Fruit fly (Drosophila melanogaster) S2 (cell line): ENCODE data around the gene CG4297.

Experiments
- CG8478 ChIP-seq: fragments of >200 bp; optimal IDR thresholded peaks from 2 replicates; lab custom pipeline; 2018
- CTCF ChIP-seq, 2 experiments: fragments of >200 bp; optimal IDR thresholded peaks; 2 replicates each; lab custom pipeline; 2018

DNA sequence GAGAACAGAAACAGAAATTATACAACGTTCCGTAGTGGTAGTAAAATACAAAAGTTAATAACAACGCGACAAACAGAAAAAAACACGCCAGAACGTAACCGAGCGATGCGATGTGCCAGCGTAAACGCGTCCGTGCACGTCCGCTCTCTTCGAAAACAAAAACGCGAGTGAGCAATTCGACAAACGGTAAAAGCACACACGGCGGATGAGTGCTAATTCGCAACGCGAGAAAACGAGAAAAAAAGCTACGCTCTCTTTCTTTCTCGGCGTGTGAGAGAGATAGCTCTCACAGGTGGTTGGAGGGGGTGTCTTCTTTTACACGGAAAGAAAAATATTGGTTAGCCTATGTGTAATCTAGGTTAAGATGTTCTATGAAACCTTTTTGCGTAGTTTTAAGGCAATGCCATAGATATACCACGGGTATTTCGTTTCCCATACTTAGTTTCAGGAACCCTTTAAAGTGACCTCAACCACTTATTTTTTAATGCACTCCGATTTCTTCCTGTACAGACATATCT lies at the start of gene CG4297:
- TF ChIP-seq CG8478 (lab: Kevin White, UChicago) (no peak), CTCF (optimal IDR thresholded peaks at IDR 0.05; lab: Kevin White, UChicago) (no peak)
